4 worm cellular contexts compared by ENCODE assay signal in the genomic region with DNA sequence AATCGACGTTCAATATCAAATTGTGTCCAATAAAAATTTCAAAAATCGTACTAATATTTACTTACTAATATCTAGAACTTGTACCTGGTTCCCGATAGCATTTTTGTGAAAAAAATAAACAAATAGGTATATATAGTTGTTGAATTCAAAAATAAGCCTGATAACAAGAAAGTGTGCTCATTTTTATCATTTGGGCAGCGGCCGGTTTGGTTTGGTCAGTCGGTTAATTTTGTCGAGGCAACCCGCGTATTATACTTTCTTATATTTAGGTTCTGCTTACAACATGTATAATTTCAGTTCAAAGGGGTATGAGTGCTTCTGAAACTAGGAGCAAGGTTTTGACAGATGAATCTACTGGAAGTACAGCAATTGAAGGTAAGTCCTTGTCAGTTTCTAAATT.
TF ChIP-seq lines count a peak whose summit lies in the region.

A gene (minus strand): TSS at position 101 of the 400 bp plus-strand sequence.
A gene (plus strand): TSS at position 298 of the 400 bp plus-strand sequence.

TF ChIP-seq in whole organism, L1 larva, 84 proteins besides CTCF, POLR2A, EP300 and RAD21:
- TF ChIP-seq mef-2 (tag; optimal IDR thresholded peaks at IDR 0.05; lab: Kevin White, UChicago) = no peak
- peak; percentile 23 for TF ChIP-seq elt-2 (tag; optimal IDR thresholded peaks at IDR 0.05; lab: Kevin White, UChicago)

TF ChIP-seq in whole organism, L3 larva, 47 proteins besides CTCF, POLR2A, EP300 and RAD21:
- TF ChIP-seq elt-2 (tag; optimal IDR thresholded peaks at IDR 0.05; lab: Kevin White, UChicago) (peak; percentile 38), nfya-1 (tag; optimal IDR thresholded peaks at IDR 0.05; lab: Kevin White, UChicago; ENCODE audit: insufficient read depth) (no peak), pha-4 (tag; optimal IDR thresholded peaks at IDR 0.05; lab: Kevin White, UChicago) (peak; percentile 38)

TF ChIP-seq in whole organism, L4 larva, 104 proteins besides CTCF, POLR2A, EP300 and RAD21:
- TF ChIP-seq nhr-11 (tag; optimal IDR thresholded peaks at IDR 0.05; lab: Kevin White, UChicago) = no peak
- TF ChIP-seq snpc-1.2 (GFP tag; IDR thresholded peaks at IDR 0.05; lab: Robert Waterston, UW) = no peak
- peak; percentile 40 for TF ChIP-seq dve-1 (tag; optimal IDR thresholded peaks at IDR 0.05; lab: Kevin White, UChicago; ENCODE audit: insufficient read depth)
- no peak for TF ChIP-seq lin-1 (GFP tag; IDR thresholded peaks at IDR 0.05; lab: Robert Waterston, UW)
- peak; percentile 10 for TF ChIP-seq pqm-1 (tag; optimal IDR thresholded peaks at IDR 0.05; lab: Kevin White, UChicago)
- no peak for TF ChIP-seq snpc-4 (tag; optimal IDR thresholded peaks at IDR 0.05; lab: Kevin White, UChicago)
- peak; percentile 13 for TF ChIP-seq hlh-11 (tag; optimal IDR thresholded peaks at IDR 0.05; lab: Kevin White, UChicago)
- TF ChIP-seq daf-16 (GFP tag; optimal IDR thresholded peaks at IDR 0.05; lab: Kevin White, UChicago) = no peak
- TF ChIP-seq daf-16 (tag; optimal IDR thresholded peaks at IDR 0.05; lab: Kevin White, UChicago) = peak; percentile 78

TF ChIP-seq in whole organism, young adult, 124 proteins besides CTCF, POLR2A, EP300 and RAD21:
- no peak for TF ChIP-seq F52B5.7 (tag; optimal IDR thresholded peaks at IDR 0.05; lab: Kevin White, UChicago)
- TF ChIP-seq F23B12.7 (tag; optimal IDR thresholded peaks at IDR 0.05; lab: Kevin White, UChicago; ENCODE audit: insufficient read depth) = no peak
- peak; percentile 1 for TF ChIP-seq nhr-80 (tag; optimal IDR thresholded peaks at IDR 0.05; lab: Kevin White, UChicago)
- TF ChIP-seq him-1 (tag; optimal IDR thresholded peaks at IDR 0.05; lab: Kevin White, UChicago) = no peak
